Fruit fly (Drosophila melanogaster) whole organism, embryonic: ENCODE data around the gene shi.

Experiments used
- BEAF-32 ChIP-seq: fragments of 200-800 bp; sonication (Bioruptor generic); optimal IDR thresholded peaks from 3 replicates; lab custom pipeline; 2017; ENCODE audit warnings: missing biosample characterization, missing genetic modification characterization, mild to moderate bottlenecking, moderate library complexity, missing genetic modification reagents
- CG1024 ChIP-seq: fragments of 200-800 bp; sonication (Bioruptor generic); IDR thresholded peaks from 2 replicates; pipeline ENCODE4 v1.3.6; 2022; ENCODE audit warnings: missing biosample characterization, missing genetic modification characterization
- CG10979 ChIP-seq: fragments of 200-800 bp; sonication (Bioruptor generic); optimal IDR thresholded peaks from 2 replicates; lab custom pipeline; 2018; ENCODE audit warnings: missing biosample characterization, mild to moderate bottlenecking, missing genetic modification characterization, moderate library complexity
- CG11723 ChIP-seq: fragments of 200-800 bp; sonication (Bioruptor generic); optimal IDR thresholded peaks from 2 replicates; lab custom pipeline; 2017; ENCODE audit warnings: missing biosample characterization, mild to moderate bottlenecking, missing genetic modification characterization
- CG13287 ChIP-seq: fragments of 200-800 bp; sonication (Bioruptor generic); IDR thresholded peaks from 2 replicates; pipeline ENCODE4 v1.3.6; 2022; ENCODE audit warnings: missing biosample characterization, missing genetic modification characterization; ENCODE audit not compliant: partially characterized antibody
- CG15514 ChIP-seq: fragments of 200-800 bp; sonication (Bioruptor generic); optimal IDR thresholded peaks from 3 replicates; lab custom pipeline; 2017; ENCODE audit warnings: missing biosample characterization, missing genetic modification characterization, mild to moderate bottlenecking, moderate library complexity, missing genetic modification reagents
- CG1603 ChIP-seq: fragments of 200-800 bp; sonication (Bioruptor generic); optimal IDR thresholded peaks from 2 replicates; lab custom pipeline; 2019; ENCODE audit warnings: missing biosample characterization, mild to moderate bottlenecking, missing genetic modification characterization, moderate library complexity
- CG17802 ChIP-seq: fragments of 200-800 bp; sonication (Bioruptor generic); optimal IDR thresholded peaks from 2 replicates; lab custom pipeline; 2018; ENCODE audit warnings: missing biosample characterization, mild to moderate bottlenecking, missing genetic modification characterization, moderate library complexity
- CG17829 ChIP-seq: fragments of 200-800 bp; optimal IDR thresholded peaks from 2 replicates; lab custom pipeline; 2019; ENCODE audit warnings: missing biosample characterization, mild to moderate bottlenecking, missing genetic modification characterization, moderate library complexity
- CG30020 ChIP-seq: fragments of 200-800 bp; optimal IDR thresholded peaks from 2 replicates; lab custom pipeline; 2019; ENCODE audit warnings: missing biosample characterization, mild to moderate bottlenecking, missing genetic modification characterization, moderate library complexity
- CG31224 ChIP-seq: fragments of 200-800 bp; sonication (Bioruptor generic); IDR thresholded peaks from 2 replicates; pipeline ENCODE4 v1.3.6; 2022; ENCODE audit warnings: missing biosample characterization, missing genetic modification characterization
- CG5953 ChIP-seq: fragments of 200-800 bp; sonication (Bioruptor generic); IDR thresholded peaks from 2 replicates; pipeline ENCODE4 v1.3.6; 2022; ENCODE audit warnings: missing biosample characterization, missing genetic modification characterization
- CG7357 ChIP-seq: fragments of 200-800 bp; sonication (Bioruptor generic); IDR thresholded peaks from 3 replicates; pipeline ENCODE4 v1.3.6; 2022; ENCODE audit warnings: missing biosample characterization, missing genetic modification characterization
- CG8290 ChIP-seq, 3 experiments: fragments of 200-800 bp; sonication (Bioruptor generic); optimal IDR thresholded peaks; 2 replicates each; lab custom pipeline; 2016 to 2019; ENCODE audit warnings: missing biosample characterization in 3 of 3, missing genetic modification characterization in 3 of 3, mild to moderate bottlenecking in 2 of 3, moderate library complexity in 1 of 3
- CG9437 ChIP-seq: fragments of 200-800 bp; sonication (Bioruptor generic); optimal IDR thresholded peaks from 2 replicates; lab custom pipeline; 2018; ENCODE audit warnings: missing biosample characterization, mild to moderate bottlenecking, missing genetic modification characterization
- CG9797 ChIP-seq: fragments of 200-800 bp; sonication (Bioruptor generic); optimal IDR thresholded peaks from 3 replicates; lab custom pipeline; 2018; ENCODE audit warnings: missing biosample characterization, mild to moderate bottlenecking, missing genetic modification characterization
- CkIIα-i1 ChIP-seq: fragments of 200-800 bp; sonication (Bioruptor generic); IDR thresholded peaks from 2 replicates; pipeline ENCODE4 v1.3.6; 2022; ENCODE audit warnings: missing biosample characterization, missing genetic modification characterization
- D19A ChIP-seq: fragments of 200-800 bp; optimal IDR thresholded peaks from 3 replicates; lab custom pipeline; 2019; ENCODE audit warnings: missing biosample characterization, mild to moderate bottlenecking, missing genetic modification characterization, moderate library complexity
- D19B ChIP-seq: fragments of 200-800 bp; sonication (Bioruptor generic); optimal IDR thresholded peaks from 2 replicates; lab custom pipeline; 2017; ENCODE audit warnings: missing biosample characterization, mild to moderate bottlenecking, missing genetic modification characterization
- Dll ChIP-seq: fragments of 200-800 bp; sonication (Bioruptor generic); IDR thresholded peaks from 4 replicates; pipeline ENCODE4 v1.3.6; 2022; ENCODE audit warnings: missing biosample characterization, missing genetic modification characterization; ENCODE audit not compliant: partially characterized antibody
- Dref ChIP-seq: fragments of 200-800 bp; sonication (Bioruptor generic); IDR thresholded peaks from 2 replicates; pipeline ENCODE4 v1.3.6; 2022; ENCODE audit warnings: missing biosample characterization, missing genetic modification characterization
- Hmx ChIP-seq: fragments of 200-800 bp; sonication (Bioruptor generic); optimal IDR thresholded peaks from 2 replicates; lab custom pipeline; 2016; ENCODE audit warnings: missing biosample characterization, missing genetic modification characterization
- Hr39 ChIP-seq: fragments of >200 bp; optimal IDR thresholded peaks from 2 replicates; lab custom pipeline; 2017
- Med ChIP-seq: fragments of 200-800 bp; sonication (Bioruptor generic); peaks from one replicate; lab custom pipeline; 2016; ENCODE audit warnings: missing biosample characterization, missing genetic modification characterization, mild to moderate bottlenecking, inconsistent platforms, moderate library complexity
- Pdp1 ChIP-seq, 2 experiments: fragments of 200-800 bp; sonication (Bioruptor generic); optimal IDR thresholded peaks; 3 replicates each; lab custom pipeline; 2016; ENCODE audit warnings: missing biosample characterization in 2 of 2, missing genetic modification characterization in 2 of 2, mild to moderate bottlenecking in 1 of 2, moderate library complexity in 1 of 2
- Xrp1 ChIP-seq: fragments of 200-800 bp; sonication (Bioruptor generic); IDR thresholded peaks from 2 replicates; pipeline ENCODE4 v1.3.6; 2022; ENCODE audit warnings: missing biosample characterization, missing genetic modification characterization
- gfzf ChIP-seq: fragments of 200-800 bp; sonication (Bioruptor generic); optimal IDR thresholded peaks from 2 replicates; lab custom pipeline; 2016; ENCODE audit warnings: missing biosample characterization, mild to moderate bottlenecking, missing genetic modification characterization, moderate library complexity
- hb ChIP-seq: fragments of 200-800 bp; sonication (Bioruptor generic); IDR thresholded peaks from 3 replicates; pipeline ENCODE4 v1.3.6; 2022; ENCODE audit warnings: missing biosample characterization, missing genetic modification characterization; ENCODE audit not compliant: partially characterized antibody
- her ChIP-seq: fragments of 200-800 bp; sonication (Bioruptor generic); optimal IDR thresholded peaks from 2 replicates; lab custom pipeline; 2016; ENCODE audit warnings: missing biosample characterization, missing genetic modification characterization
- insv ChIP-seq, 2 experiments: fragments of 200-800 bp; sonication (Bioruptor generic); optimal IDR thresholded peaks; 3 replicates each; lab custom pipeline; 2016 to 2018; ENCODE audit warnings: missing biosample characterization in 2 of 2, missing genetic modification characterization in 2 of 2
- lola ChIP-seq, 3 experiments: fragments of >200 bp in 2 of 3; fragments of 200-800 bp in 1 of 3; sonication (Bioruptor generic) in 1 of 3; optimal IDR thresholded peaks; 2 replicates each; lab custom pipeline; 2017 to 2019; ENCODE audit warnings: missing biosample characterization in 3 of 3, missing genetic modification characterization in 3 of 3, mild to moderate bottlenecking in 1 of 3, moderate library complexity in 1 of 3
- mirr ChIP-seq: fragments of 200-800 bp; sonication (Bioruptor generic); optimal IDR thresholded peaks from 3 replicates; lab custom pipeline; 2018; ENCODE audit warnings: missing biosample characterization, mild to moderate bottlenecking, missing genetic modification characterization
- nerfin-1 ChIP-seq: fragments of 200-800 bp; sonication (Bioruptor generic); optimal IDR thresholded peaks from 3 replicates; lab custom pipeline; 2019; ENCODE audit warnings: missing biosample characterization, mild to moderate bottlenecking, missing genetic modification characterization, moderate library complexity
- nmo ChIP-seq: fragments of 200-800 bp; sonication (Bioruptor generic); optimal IDR thresholded peaks from 2 replicates; lab custom pipeline; 2018; ENCODE audit warnings: missing biosample characterization, mild to moderate bottlenecking, missing genetic modification characterization, moderate library complexity
- pan ChIP-seq, 4 experiments: fragments of >200 bp in 3 of 4; fragments of 200-800 bp in 1 of 4; sonication (Bioruptor generic) in 1 of 4; optimal IDR thresholded peaks in 3 of 4; IDR thresholded peaks in 1 of 4; 2 replicates each; pipeline versions ENCODE4 v1.3.6 to Lab custom; 2017 to 2022; ENCODE audit warnings: missing biosample characterization in 2 of 4, missing genetic modification characterization in 2 of 4, mixed read lengths in 1 of 4
- pfk ChIP-seq: fragments of 200-800 bp; sonication (Bioruptor generic); optimal IDR thresholded peaks from 2 replicates; lab custom pipeline; 2018; ENCODE audit warnings: missing biosample characterization, mild to moderate bottlenecking, missing genetic modification characterization, moderate library complexity
- pzg ChIP-seq: fragments of 200-800 bp; sonication (Bioruptor generic); optimal IDR thresholded peaks from 3 replicates; lab custom pipeline; 2018; ENCODE audit warnings: missing biosample characterization, mild to moderate bottlenecking, missing genetic modification characterization, moderate library complexity
- repo ChIP-seq: fragments of 200-800 bp; sonication (Bioruptor generic); optimal IDR thresholded peaks from 2 replicates; lab custom pipeline; 2016; ENCODE audit warnings: missing biosample characterization, missing genetic modification characterization
- row ChIP-seq: fragments of 200-800 bp; sonication (Bioruptor generic); IDR thresholded peaks from 3 replicates; pipeline ENCODE4 v1.3.6; 2022; ENCODE audit warnings: missing biosample characterization, missing genetic modification characterization
- salm ChIP-seq: fragments of 200-800 bp; sonication (Bioruptor generic); optimal IDR thresholded peaks from 2 replicates; lab custom pipeline; 2018; ENCODE audit warnings: missing biosample characterization, mild to moderate bottlenecking, missing genetic modification characterization
- sens ChIP-seq: fragments of 200-800 bp; sonication (Bioruptor generic); peaks from one replicate; lab custom pipeline; 2016; ENCODE audit warnings: missing biosample characterization, missing genetic modification characterization
- sob ChIP-seq: fragments of 200-800 bp; sonication (Bioruptor generic); IDR thresholded peaks from 2 replicates; pipeline ENCODE4 v1.3.6; 2022; ENCODE audit warnings: missing biosample characterization, missing genetic modification characterization
- ssp ChIP-seq: fragments of 200-800 bp; sonication (Bioruptor generic); IDR thresholded peaks from 2 replicates; pipeline ENCODE4 v1.3.6; 2022; ENCODE audit warnings: missing biosample characterization, missing genetic modification characterization
- stwl ChIP-seq: fragments of 200-800 bp; sonication (Bioruptor generic); optimal IDR thresholded peaks from 3 replicates; lab custom pipeline; 2018; ENCODE audit warnings: missing biosample characterization, mild to moderate bottlenecking, missing genetic modification characterization, moderate library complexity

The shi gene

DNA sequence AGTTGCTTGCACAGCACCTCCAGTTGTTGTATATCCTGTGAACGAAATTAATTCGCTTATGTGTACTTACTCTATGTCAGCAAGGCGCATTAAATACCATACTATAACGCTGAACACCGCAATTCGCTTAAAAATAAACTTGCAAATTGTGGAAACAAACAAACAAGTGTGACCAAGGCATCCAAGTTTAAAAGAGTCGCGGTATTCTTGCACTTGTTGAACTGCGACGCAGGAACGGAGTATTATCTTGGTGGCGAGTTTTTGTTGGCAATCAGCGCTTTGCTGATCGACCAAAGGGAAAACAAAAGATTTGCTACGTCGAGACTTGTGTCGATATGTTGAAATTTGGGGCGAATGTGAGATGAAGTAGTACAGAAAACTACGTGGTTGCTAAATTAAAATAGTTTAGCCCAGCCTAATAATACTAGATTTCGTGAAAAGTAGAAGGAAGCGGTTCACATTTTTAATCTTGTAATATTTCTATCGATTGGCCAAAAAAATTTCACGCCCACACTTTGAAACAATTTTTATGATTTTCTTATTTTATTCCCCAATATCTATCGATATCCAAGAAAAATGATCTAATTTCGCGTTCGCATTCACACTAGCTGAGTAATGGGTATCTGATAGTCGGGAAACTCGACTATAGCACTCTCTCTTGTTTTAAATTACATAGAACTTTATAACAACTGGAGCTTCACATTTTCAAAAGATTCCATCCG lies 41.7 kb downstream of the shi start, which contains the start of gene Ranbp16 (continued):
- TF ChIP-seq CG11723 (GFP tag; lab: Kevin White, UChicago): peak; percentile 12
- TF ChIP-seq D19B: peak; percentile 56
- TF ChIP-seq CG15514: peak; percentile 38
- peak; percentile 13 for TF ChIP-seq stwl
- TF ChIP-seq hb (GFP tag; lab: Robert Waterston, UW): no peak
- TF ChIP-seq BEAF-32 (GFP tag; lab: Kevin White, UChicago): peak; percentile 24

DNA sequence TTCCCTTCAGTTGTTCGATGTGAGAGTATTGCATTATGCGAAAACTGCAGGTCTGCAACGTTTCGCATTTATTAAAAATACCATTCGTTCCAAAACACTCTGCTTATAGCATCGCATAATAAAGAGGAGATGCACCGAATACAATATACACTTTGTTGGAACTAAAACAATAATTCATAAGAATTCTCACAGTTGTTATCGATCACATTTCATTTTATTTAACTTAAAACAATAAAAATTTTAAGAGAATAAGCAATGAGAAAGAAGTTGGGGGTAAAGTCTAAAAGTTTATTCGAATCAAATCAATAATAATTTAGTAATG lies 42.3 kb downstream of the shi start:
- TF ChIP-seq Xrp1 (GFP tag; lab: Robert Waterston, UW) (peak; percentile 12; the same call in 1 of the 2 replicates), repo (GFP tag; lab: Kevin White, UChicago) (no peak), pzg (GFP tag; lab: Kevin White, UChicago) (peak; percentile 7), CG1603 (tag; lab: Kevin White, UChicago) (peak; percentile 97), CG17802 (tag; lab: Kevin White, UChicago) (peak; percentile 88), CG31224 (GFP tag; lab: Robert Waterston, UW) (no peak), gfzf (no peak), CG30020 (tag; lab: Kevin White, UChicago) (peak; percentile 94), row (GFP tag; lab: Robert Waterston, UW) (peak; percentile 61), Dref (GFP tag; lab: Robert Waterston, UW) (0 out of 2 replicates have a peak, but pooled peaks have one; percentile 36), D19A (tag; lab: Kevin White, UChicago) (peak; percentile 98), pfk (GFP tag; lab: Kevin White, UChicago) (peak; percentile 84), Hr39 (lab: Kevin White, UChicago) (no peak), nmo (GFP tag; lab: Kevin White, UChicago) (peak; percentile 12), pan (optimal IDR thresholded peaks at IDR 0.05; lab: Kevin White, UChicago) (no peak), pan (GFP tag; optimal IDR thresholded peaks at IDR 0.05 in 1 of 2, IDR thresholded peaks at IDR 0.05 in 1 of 2) (peak in 1 of 2 experiments; percentile 32), salm (tag; lab: Kevin White, UChicago) (no peak), ssp (GFP tag; lab: Robert Waterston, UW) (peak; percentile 94), Med (GFP tag; lab: Kevin White, UChicago) (peak; percentile 62), CG7357 (GFP tag; lab: Robert Waterston, UW) (peak; percentile 84), CG17829 (tag; lab: Kevin White, UChicago) (peak; percentile 28), insv (GFP tag; optimal IDR thresholded peaks at IDR 0.05; lab: Kevin White, UChicago) (no peak), CG1024 (GFP tag; lab: Robert Waterston, UW) (peak; percentile 89), sens (GFP tag; lab: Kevin White, UChicago) (peak; percentile 49), Pdp1 (GFP tag; optimal IDR thresholded peaks at IDR 0.05; lab: Kevin White, UChicago) (peak in 1 of 2 experiments; percentile 57), Hmx (GFP tag; lab: Kevin White, UChicago) (no peak)

DNA sequence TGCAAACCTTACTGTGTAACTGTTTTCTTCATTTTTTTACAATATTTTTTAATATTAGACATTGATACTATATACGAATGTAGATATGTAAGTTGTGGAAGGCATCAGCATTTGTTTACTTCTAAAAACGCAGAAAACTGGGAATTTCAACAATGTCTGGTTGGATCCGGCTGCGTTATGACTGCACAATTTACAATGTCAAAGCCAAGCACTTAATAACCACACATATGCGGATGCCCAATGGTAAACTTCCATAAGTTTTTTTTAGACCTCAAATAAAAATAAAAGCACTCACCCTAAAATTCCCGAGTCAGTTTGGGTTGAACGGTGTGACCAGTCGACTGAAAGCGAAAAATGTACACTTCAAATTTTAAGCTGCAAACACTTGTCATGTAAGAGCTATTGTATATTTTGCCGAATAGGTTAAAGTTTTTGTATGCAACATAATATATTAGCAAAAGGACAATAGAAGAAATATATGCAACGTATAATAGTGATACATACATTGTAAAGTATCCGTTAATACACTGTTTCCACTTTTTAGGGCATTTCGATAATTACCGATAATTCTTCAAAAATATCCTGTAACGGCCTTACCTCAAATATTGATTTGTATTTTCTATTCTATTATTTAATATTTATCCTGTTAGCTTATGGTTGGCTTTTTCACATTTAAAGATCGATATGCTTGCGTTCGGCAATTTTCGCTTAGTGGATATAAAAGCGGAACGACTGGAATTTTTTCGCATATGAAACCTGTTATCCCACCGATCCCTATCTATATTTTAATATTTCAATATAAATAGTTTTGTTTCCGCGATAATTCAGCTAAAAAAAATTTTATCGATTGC lies 48.4 kb downstream of the shi start, which contains the start of gene Stim:
Gene Stim, minus strand, starts transcription at position 347 of the 851 bp plus-strand sequence.
- no peak for TF ChIP-seq mirr (GFP tag; lab: Kevin White, UChicago)
- no peak for TF ChIP-seq CG5953 (GFP tag; lab: Robert Waterston, UW)
- peak; percentile 17 for TF ChIP-seq CG9797 (GFP tag; lab: Kevin White, UChicago)
- no peak for TF ChIP-seq Dll (GFP tag; lab: Robert Waterston, UW)
- peak; percentile 70 for TF ChIP-seq CG1603 (tag; lab: Kevin White, UChicago)
- peak; percentile 20 for TF ChIP-seq nerfin-1 (tag; lab: Kevin White, UChicago)
- TF ChIP-seq CkIIα-i1: no peak
- peak; percentile 79 for TF ChIP-seq her (GFP tag; lab: Kevin White, UChicago)
- no peak for TF ChIP-seq CG9437 (GFP tag; lab: Kevin White, UChicago)
- peak in 1 of 3 experiments; percentile 70 for TF ChIP-seq lola (GFP tag; optimal IDR thresholded peaks at IDR 0.05; lab: Kevin White, UChicago)
- no peak for TF ChIP-seq sob (GFP tag; lab: Robert Waterston, UW)
- TF ChIP-seq CG8290 (GFP tag; optimal IDR thresholded peaks at IDR 0.05; lab: Kevin White, UChicago): no peak
- TF ChIP-seq CG8290 (tag; optimal IDR thresholded peaks at IDR 0.05; lab: Kevin White, UChicago): no peak
- TF ChIP-seq CG10979 (tag; lab: Kevin White, UChicago): peak; percentile 0
- TF ChIP-seq CG13287 (GFP tag; lab: Robert Waterston, UW): no peak
